Fruit fly (Drosophila melanogaster) S2 (cell line): ENCODE measurements around the gene CG3655.

Source experiments
- CG8478 ChIP-seq: fragments of >200 bp; optimal IDR thresholded peaks from 2 replicates; lab custom pipeline; 2018
- CTCF ChIP-seq, 2 experiments: fragments of >200 bp; optimal IDR thresholded peaks; 2 replicates each; lab custom pipeline; 2018

DNA sequence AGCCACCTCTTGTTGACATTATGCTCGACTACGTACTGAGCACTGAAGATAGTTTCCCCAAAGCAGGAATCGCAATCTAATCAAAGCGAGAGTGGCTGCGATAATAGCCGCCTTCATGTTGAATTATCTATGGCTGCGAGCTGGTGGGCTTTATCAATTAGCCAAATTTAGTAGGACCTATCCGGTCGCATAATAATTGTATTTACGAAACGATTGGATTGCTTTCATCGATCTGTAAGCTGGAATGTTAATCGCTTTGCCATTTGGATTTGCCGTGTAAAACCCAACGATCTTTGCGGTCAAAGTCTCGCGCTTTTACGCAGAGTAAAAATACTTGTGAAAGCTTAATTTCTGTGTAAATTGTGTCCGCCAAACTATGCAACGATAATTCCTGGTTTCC lies 41.3 kb upstream of the CG3655 start, which contains the start of gene CG11384:
- TF ChIP-seq CTCF (optimal IDR thresholded peaks at IDR 0.05; lab: Kevin White, UChicago) (no peak), CG8478 (lab: Kevin White, UChicago) (no peak)
